Fruit fly (Drosophila melanogaster): Measurements from ENCODE around the gene cad.

Gene cad

dm6 chr2L:20792521-20792920 is 22.0 kb downstream of the cad start:
- peak; percentile 53 for TF ChIP-seq kay (GFP tag; ENCODE audit: borderline replicate concordance)
- TF ChIP-seq Mnt (GFP tag; optimal IDR thresholded peaks at IDR 0.05), result no peak

dm6 chr2L:20792988-20793544 is 22.5 kb downstream of the cad start:
- TF ChIP-seq CG7101 (tag; optimal IDR thresholded peaks at IDR 0.05) (no peak), CG14711 (tag; optimal IDR thresholded peaks at IDR 0.05) (no peak), cnc (optimal IDR thresholded peaks at IDR 0.05) (no peak), CG7045 (GFP tag; optimal IDR thresholded peaks at IDR 0.05) (no peak), Clk (GFP tag; optimal IDR thresholded peaks at IDR 0.05) (no peak), CG5204 (GFP tag; optimal IDR thresholded peaks at IDR 0.05) (no peak), CG12768 (GFP tag; optimal IDR thresholded peaks at IDR 0.05) (peak; percentile 62), tj (GFP tag; optimal IDR thresholded peaks at IDR 0.05) (peak; percentile 95), Mnt (GFP tag; optimal IDR thresholded peaks at IDR 0.05) (peak; percentile 6), kay (GFP tag; ENCODE audit: borderline replicate concordance) (peak; percentile 72), CG1620 (GFP tag; optimal IDR thresholded peaks at IDR 0.05) (no peak), Crg-1 (GFP tag; optimal IDR thresholded peaks at IDR 0.05) (no peak), CG33017 (tag; optimal IDR thresholded peaks at IDR 0.05) (no peak)

- TF ChIP-seq CG1620 (GFP tag; optimal IDR thresholded peaks at IDR 0.05), result no peak
- no peak for TF ChIP-seq Clk (GFP tag; optimal IDR thresholded peaks at IDR 0.05)
- peak; percentile 63 for TF ChIP-seq CG33017 (tag; optimal IDR thresholded peaks at IDR 0.05)
- peak; percentile 19 for TF ChIP-seq CG14711 (tag; optimal IDR thresholded peaks at IDR 0.05)
- TF ChIP-seq Hr96 (GFP tag; optimal IDR thresholded peaks at IDR 0.05), result peak; percentile 6
- no peak for TF ChIP-seq CG5204 (GFP tag; optimal IDR thresholded peaks at IDR 0.05)
- peak; percentile 77 for TF ChIP-seq Mnt (GFP tag; optimal IDR thresholded peaks at IDR 0.05)
- no peak for TF ChIP-seq toe (GFP tag; optimal IDR thresholded peaks at IDR 0.05)
- TF ChIP-seq tj (GFP tag; optimal IDR thresholded peaks at IDR 0.05), result peak; percentile 13
- no peak for TF ChIP-seq Crg-1 (GFP tag; optimal IDR thresholded peaks at IDR 0.05)
- peak; percentile 33 for TF ChIP-seq ovo (GFP tag; optimal IDR thresholded peaks at IDR 0.05)
- peak; percentile 67 for TF ChIP-seq cic (GFP tag; optimal IDR thresholded peaks at IDR 0.05)
- TF ChIP-seq bab1 (GFP tag; optimal IDR thresholded peaks at IDR 0.05), result peak; percentile 79
- TF ChIP-seq pad (GFP tag; optimal IDR thresholded peaks at IDR 0.05), result peak; percentile 9
- no peak for TF ChIP-seq cnc (optimal IDR thresholded peaks at IDR 0.05)
- TF ChIP-seq CG12768 (GFP tag; optimal IDR thresholded peaks at IDR 0.05), result peak; percentile 70
- TF ChIP-seq CG7101 (tag; optimal IDR thresholded peaks at IDR 0.05), result peak; percentile 51
- peak; percentile 93 for TF ChIP-seq kay (GFP tag; ENCODE audit: borderline replicate concordance)
- TF ChIP-seq CG11617 (GFP tag; optimal IDR thresholded peaks at IDR 0.05), result no peak
- TF ChIP-seq CG7045 (GFP tag; optimal IDR thresholded peaks at IDR 0.05), result no peak
These were observed 23.4 kb downstream of the cad start for dm6 chr2L:20793881-20794280.

DNA sequence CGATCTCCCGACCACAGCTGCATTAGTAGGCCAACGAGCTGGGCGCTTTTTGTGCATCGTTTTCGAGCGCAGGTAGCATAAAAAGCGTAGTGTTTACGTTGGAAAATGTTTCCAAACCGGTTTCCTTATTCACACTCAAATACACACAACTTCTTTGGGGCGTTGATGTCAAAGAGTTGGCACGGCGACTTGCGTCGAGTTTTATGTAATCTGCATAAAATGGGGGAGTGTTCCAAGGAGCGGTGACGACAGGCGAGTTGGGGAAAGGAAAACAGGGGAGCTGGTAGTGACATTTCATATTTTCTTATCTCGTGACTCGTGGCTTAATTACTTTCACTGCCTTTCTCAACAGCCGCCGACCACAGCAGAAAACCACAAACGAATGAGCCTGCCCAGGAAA is 24.1 kb downstream of the cad start:
- TF ChIP-seq tj (GFP tag; optimal IDR thresholded peaks at IDR 0.05) (no peak), kay (GFP tag; ENCODE audit: borderline replicate concordance) (no peak), Crg-1 (GFP tag; optimal IDR thresholded peaks at IDR 0.05) (no peak), CG5204 (GFP tag; optimal IDR thresholded peaks at IDR 0.05) (no peak), CG14711 (tag; optimal IDR thresholded peaks at IDR 0.05) (no peak), pad (GFP tag; optimal IDR thresholded peaks at IDR 0.05) (no peak), Clk (GFP tag; optimal IDR thresholded peaks at IDR 0.05) (no peak), CG7101 (tag; optimal IDR thresholded peaks at IDR 0.05) (no peak), bab1 (GFP tag; optimal IDR thresholded peaks at IDR 0.05) (no peak), CG33017 (tag; optimal IDR thresholded peaks at IDR 0.05) (no peak), ovo (GFP tag; optimal IDR thresholded peaks at IDR 0.05) (no peak), Hr96 (GFP tag; optimal IDR thresholded peaks at IDR 0.05) (no peak), Mnt (GFP tag; optimal IDR thresholded peaks at IDR 0.05) (no peak), cic (GFP tag; optimal IDR thresholded peaks at IDR 0.05) (no peak), CG12768 (GFP tag; optimal IDR thresholded peaks at IDR 0.05) (no peak), cnc (optimal IDR thresholded peaks at IDR 0.05) (no peak), CG11617 (GFP tag; optimal IDR thresholded peaks at IDR 0.05) (no peak), toe (GFP tag; optimal IDR thresholded peaks at IDR 0.05) (no peak), CG7045 (GFP tag; optimal IDR thresholded peaks at IDR 0.05) (no peak)

dm6 chr2L:20795774-20796173 is 25.2 kb downstream of the cad start:
- TF ChIP-seq CG33017 (tag; optimal IDR thresholded peaks at IDR 0.05) (no peak), bab1 (GFP tag; optimal IDR thresholded peaks at IDR 0.05) (no peak), tj (GFP tag; optimal IDR thresholded peaks at IDR 0.05) (no peak)

- no peak for TF ChIP-seq CG11617 (GFP tag; optimal IDR thresholded peaks at IDR 0.05)
- TF ChIP-seq ovo (GFP tag; optimal IDR thresholded peaks at IDR 0.05), result no peak
- no peak for TF ChIP-seq CG5204 (GFP tag; optimal IDR thresholded peaks at IDR 0.05)
- peak; percentile 21 for TF ChIP-seq tj (GFP tag; optimal IDR thresholded peaks at IDR 0.05)
- no peak for TF ChIP-seq CG14711 (tag; optimal IDR thresholded peaks at IDR 0.05)
- peak; percentile 3 for TF ChIP-seq toe (GFP tag; optimal IDR thresholded peaks at IDR 0.05)
These were observed 26.4 kb downstream of the cad start, which contains the start of gene vari for dm6 chr2L:20796758-20797514. Gene vari (minus strand): TSS chr2L:20797042.

- TF ChIP-seq CG5204 (GFP tag; optimal IDR thresholded peaks at IDR 0.05) (no peak), CG7101 (tag; optimal IDR thresholded peaks at IDR 0.05) (peak; percentile 47), ovo (GFP tag; optimal IDR thresholded peaks at IDR 0.05) (peak; percentile 2), CG1620 (GFP tag; optimal IDR thresholded peaks at IDR 0.05) (no peak), CG11617 (GFP tag; optimal IDR thresholded peaks at IDR 0.05) (no peak), CG12768 (GFP tag; optimal IDR thresholded peaks at IDR 0.05) (no peak), tj (GFP tag; optimal IDR thresholded peaks at IDR 0.05) (peak; percentile 12), toe (GFP tag; optimal IDR thresholded peaks at IDR 0.05) (no peak), CG33017 (tag; optimal IDR thresholded peaks at IDR 0.05) (peak; percentile 4), Crg-1 (GFP tag; optimal IDR thresholded peaks at IDR 0.05) (no peak), CG7045 (GFP tag; optimal IDR thresholded peaks at IDR 0.05) (no peak), kay (GFP tag; ENCODE audit: borderline replicate concordance) (no peak), CG14711 (tag; optimal IDR thresholded peaks at IDR 0.05) (peak; percentile 31), Mnt (GFP tag; optimal IDR thresholded peaks at IDR 0.05) (peak; percentile 47), cic (GFP tag; optimal IDR thresholded peaks at IDR 0.05) (no peak), Hr96 (GFP tag; optimal IDR thresholded peaks at IDR 0.05) (peak; percentile 33), pad (GFP tag; optimal IDR thresholded peaks at IDR 0.05) (no peak), cnc (optimal IDR thresholded peaks at IDR 0.05) (no peak), Clk (GFP tag; optimal IDR thresholded peaks at IDR 0.05) (no peak), bab1 (GFP tag; optimal IDR thresholded peaks at IDR 0.05) (peak; percentile 62)
These were observed 26.9 kb downstream of the cad start, which contains the start of gene CG9328 for dm6 chr2L:20797515-20797847. Gene CG9328 (plus strand): TSS chr2L:20797715.
